Fruit fly (Drosophila melanogaster): ENCODE measurements around the gene CG14556.

The CG14556 gene

DNA sequence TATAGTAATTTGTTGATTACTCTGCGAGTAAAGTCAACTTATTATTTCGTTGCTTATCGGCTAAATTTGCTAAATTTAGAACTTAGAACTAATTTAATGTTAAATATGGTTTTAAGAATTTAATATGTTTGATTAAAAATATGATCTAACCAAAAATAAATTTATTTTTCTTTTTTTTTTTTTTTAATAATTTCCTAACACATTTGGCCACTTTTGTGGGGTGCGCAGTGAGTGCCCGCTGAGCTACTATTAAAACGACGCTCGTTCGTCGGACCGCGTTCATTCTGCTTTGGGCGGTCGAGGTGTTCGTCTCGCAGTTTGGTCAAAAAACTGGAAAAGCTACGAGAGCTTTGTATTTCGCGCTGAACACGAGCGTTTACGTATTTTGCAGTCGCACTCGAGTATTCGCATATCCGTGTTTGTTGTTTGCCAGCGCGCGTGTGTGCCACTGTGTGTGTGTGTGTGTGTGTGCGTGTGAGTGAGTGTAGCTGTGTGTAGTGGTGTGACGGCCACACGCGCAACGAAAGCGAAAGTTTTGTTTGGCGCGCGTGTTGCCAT is 19.8 kb upstream of the CG14556 start, which contains the start of gene Cipc (continued):
- TF ChIP-seq E2f1 (GFP tag; IDR thresholded peaks at IDR 0.05) (peak; percentile 65), CG15514 (GFP tag; optimal IDR thresholded peaks at IDR 0.05) (peak; percentile 52), lov (optimal IDR thresholded peaks at IDR 0.05) (no peak), lov (GFP tag; IDR thresholded peaks at IDR 0.05) (peak; percentile 21; the same call in 1 of the 3 replicates), CG9727 (GFP tag; optimal IDR thresholded peaks at IDR 0.05) (peak; percentile 80), CG3281 (GFP tag; optimal IDR thresholded peaks at IDR 0.05) (peak; percentile 86), CG17359 (tag; optimal IDR thresholded peaks at IDR 0.05) (peak; percentile 85), CG10979 (tag; optimal IDR thresholded peaks at IDR 0.05) (peak; percentile 66), ranshi (GFP tag; IDR thresholded peaks at IDR 0.05) (peak; percentile 66), lmd (GFP tag; IDR thresholded peaks at IDR 0.05) (peak; percentile 79), CG17328 (GFP tag; IDR thresholded peaks at IDR 0.05) (peak; percentile 52; the same call in 1 of the 2 replicates), sisA (GFP tag; IDR thresholded peaks at IDR 0.05) (0 out of 2 replicates have a peak, but pooled peaks have one; percentile 5), hb (GFP tag; IDR thresholded peaks at IDR 0.05; ENCODE audit: partially characterized antibody) (0 out of 3 replicates have a peak, but pooled peaks have one; percentile 47), insv (GFP tag; optimal IDR thresholded peaks at IDR 0.05) (peak in 1 of 2 experiments; percentile 38), fd102C (GFP tag; optimal IDR thresholded peaks at IDR 0.05) (no peak), CHES-1-like (GFP tag; optimal IDR thresholded peaks at IDR 0.05) (no peak), cwo (GFP tag; optimal IDR thresholded peaks at IDR 0.05) (peak; percentile 95), Ets65A (GFP tag) (peak; percentile 94), psq (GFP tag; optimal IDR thresholded peaks at IDR 0.05) (peak; percentile 6), CG10274 (GFP tag; optimal IDR thresholded peaks at IDR 0.05) (peak; percentile 35), Mes4 (GFP tag; optimal IDR thresholded peaks at IDR 0.05) (no peak), CG32772 (GFP tag; IDR thresholded peaks at IDR 0.05) (peak; percentile 63; the same call in 1 of the 2 replicates), CG8359 (GFP tag; optimal IDR thresholded peaks at IDR 0.05; ENCODE audit: borderline replicate concordance) (peak; percentile 26), trem (tag; optimal IDR thresholded peaks at IDR 0.05) (peak; percentile 16), Xrp1 (GFP tag; IDR thresholded peaks at IDR 0.05) (peak; percentile 81), ab (GFP tag; optimal IDR thresholded peaks at IDR 0.05) (no peak), CG12769 (tag; optimal IDR thresholded peaks at IDR 0.05) (peak; percentile 68), Kr (GFP tag; optimal IDR thresholded peaks at IDR 0.05) (no peak), CG12104 (GFP tag; optimal IDR thresholded peaks at IDR 0.05) (peak; percentile 87), CG11456 (GFP tag; IDR thresholded peaks at IDR 0.05) (peak; percentile 80), CG12391 (tag; optimal IDR thresholded peaks at IDR 0.05) (peak; percentile 80), nom (GFP tag; optimal IDR thresholded peaks at IDR 0.05) (peak; percentile 46), maf-S (GFP tag; optimal IDR thresholded peaks at IDR 0.05) (no peak), Hand (GFP tag; optimal IDR thresholded peaks at IDR 0.05) (peak; percentile 89), wdn (GFP tag; IDR thresholded peaks at IDR 0.05) (peak; percentile 42; the same call in 1 of the 2 replicates), dmrt11E (tag; optimal IDR thresholded peaks at IDR 0.05) (no peak), HHEX (GFP tag; optimal IDR thresholded peaks at IDR 0.05) (peak; percentile 79), sob (GFP tag; IDR thresholded peaks at IDR 0.05) (peak; percentile 64), jing (GFP tag; optimal IDR thresholded peaks at IDR 0.05) (no peak), az2 (GFP tag; optimal IDR thresholded peaks at IDR 0.05) (peak; percentile 60), Adf1 (GFP tag; IDR thresholded peaks at IDR 0.05) (peak; percentile 74), CG7745 (tag; optimal IDR thresholded peaks at IDR 0.05) (no peak), toy (GFP tag; IDR thresholded peaks at IDR 0.05) (no peak), CG4707 (GFP tag; optimal IDR thresholded peaks at IDR 0.05) (no peak), cg (GFP tag; optimal IDR thresholded peaks at IDR 0.05) (peak; percentile 79), br (optimal IDR thresholded peaks at IDR 0.05) (no peak), GATAe (GFP tag; conservative IDR thresholded peaks at IDR 0.05) (peak; percentile 54; the same call in 1 of the 2 replicates), Pdp1 (GFP tag; optimal IDR thresholded peaks at IDR 0.05) (peak in 1 of 2 experiments; percentile 35), HmgZ (tag; optimal IDR thresholded peaks at IDR 0.05) (peak; percentile 52), CG10959 (GFP tag; IDR thresholded peaks at IDR 0.05) (peak; percentile 40; the same call in 1 of the 2 replicates)

Data from whole organism, embryonic.